Fruit fly (Drosophila melanogaster) whole organism, embryonic: ENCODE results near the gene TbCMF46.

Experiments used
- Adf1 ChIP-seq: fragments of 200-800 bp; sonication (Bioruptor generic); IDR thresholded peaks from 2 replicates; pipeline ENCODE4 v1.3.6; 2022; ENCODE audit warnings: missing biosample characterization, missing genetic modification characterization
- Awh ChIP-seq: fragments of 200-800 bp; sonication (Bioruptor generic); IDR thresholded peaks from 2 replicates; pipeline ENCODE4, ENCODE4 v1.3.6; 2022; ENCODE audit warnings: missing biosample characterization, missing genetic modification characterization
- Blimp-1 ChIP-seq: fragments of 200-800 bp; sonication (Bioruptor generic); optimal IDR thresholded peaks from 3 replicates; lab custom pipeline; 2018; ENCODE audit warnings: missing biosample characterization, missing genetic modification characterization, mild to moderate bottlenecking, moderate library complexity, missing genetic modification reagents
- CG10654 ChIP-seq: fragments of 200-800 bp; sonication (Bioruptor generic); optimal IDR thresholded peaks from 2 replicates; lab custom pipeline; 2016; ENCODE audit warnings: missing biosample characterization, missing genetic modification characterization
- CG10959 ChIP-seq: fragments of 200-800 bp; sonication (Bioruptor generic); IDR thresholded peaks from 2 replicates; pipeline ENCODE4 v1.3.6; 2022; ENCODE audit warnings: missing biosample characterization, missing genetic modification characterization
- CG11398 ChIP-seq: fragments of 200-800 bp; sonication (Bioruptor generic); optimal IDR thresholded peaks from 2 replicates; lab custom pipeline; 2016; ENCODE audit warnings: missing biosample characterization, missing genetic modification characterization
- CG12219 ChIP-seq: fragments of 200-800 bp; sonication (Bioruptor generic); optimal IDR thresholded peaks from 3 replicates; lab custom pipeline; 2018; ENCODE audit warnings: missing biosample characterization, mild to moderate bottlenecking, missing genetic modification characterization
- CG12236 ChIP-seq: fragments of 200-800 bp; sonication (Bioruptor generic); optimal IDR thresholded peaks from 2 replicates; lab custom pipeline; 2016; ENCODE audit warnings: missing biosample characterization, missing genetic modification characterization
- CG18619 ChIP-seq: fragments of 200-800 bp; sonication (Bioruptor generic); optimal IDR thresholded peaks from 3 replicates; lab custom pipeline; 2017; ENCODE audit warnings: missing biosample characterization, mild to moderate bottlenecking, missing genetic modification characterization
- CG3838 ChIP-seq: fragments of 200-800 bp; sonication (Bioruptor generic); optimal IDR thresholded peaks from 3 replicates; lab custom pipeline; 2016; ENCODE audit warnings: missing biosample characterization, missing genetic modification characterization
- CG42726 ChIP-seq: fragments of 200-800 bp; sonication (Bioruptor generic); IDR thresholded peaks from 2 replicates; pipeline ENCODE4 v1.3.6; 2022; ENCODE audit warnings: missing biosample characterization, missing genetic modification characterization; ENCODE audit not compliant: partially characterized antibody
- CG4328 ChIP-seq: fragments of 200-800 bp; sonication (Bioruptor generic); optimal IDR thresholded peaks from 3 replicates; lab custom pipeline; 2017; ENCODE audit warnings: missing biosample characterization, missing genetic modification reagents, missing genetic modification characterization
- CG4360 ChIP-seq: fragments of 200-800 bp; sonication (Bioruptor generic); IDR thresholded peaks from 2 replicates; pipeline ENCODE4 v1.3.6; 2022; ENCODE audit warnings: missing biosample characterization, missing genetic modification characterization
- CG43689 ChIP-seq: fragments of 200-800 bp; sonication (Bioruptor generic); IDR thresholded peaks from 2 replicates; pipeline ENCODE4 v1.3.6; 2022; ENCODE audit warnings: missing biosample characterization, missing genetic modification characterization
- CG5245 ChIP-seq: fragments of 200-800 bp; sonication (Bioruptor generic); optimal IDR thresholded peaks from 3 replicates; lab custom pipeline; 2016; ENCODE audit warnings: missing biosample characterization, missing genetic modification characterization
- CG6765 ChIP-seq: fragments of 200-800 bp; sonication (Bioruptor generic); optimal IDR thresholded peaks from 3 replicates; lab custom pipeline; 2017; ENCODE audit warnings: missing biosample characterization, mild to moderate bottlenecking, missing genetic modification characterization
- CG7357 ChIP-seq: fragments of 200-800 bp; sonication (Bioruptor generic); IDR thresholded peaks from 3 replicates; pipeline ENCODE4 v1.3.6; 2022; ENCODE audit warnings: missing biosample characterization, missing genetic modification characterization
- CG7556 ChIP-seq: fragments of 200-800 bp; sonication (Bioruptor generic); optimal IDR thresholded peaks from 2 replicates; lab custom pipeline; 2017; ENCODE audit warnings: missing biosample characterization, mild to moderate bottlenecking, missing genetic modification characterization
- CG9437 ChIP-seq: fragments of 200-800 bp; sonication (Bioruptor generic); optimal IDR thresholded peaks from 2 replicates; lab custom pipeline; 2018; ENCODE audit warnings: missing biosample characterization, mild to moderate bottlenecking, missing genetic modification characterization
- CG9876 ChIP-seq: fragments of 200-800 bp; sonication (Bioruptor generic); optimal IDR thresholded peaks from 2 replicates; lab custom pipeline; 2016; ENCODE audit warnings: missing biosample characterization, missing genetic modification characterization
- Dbx ChIP-seq: fragments of 200-800 bp; sonication (Bioruptor generic); IDR thresholded peaks from 3 replicates; pipeline ENCODE4 v1.3.6; 2022; ENCODE audit warnings: missing biosample characterization, missing genetic modification characterization
- Deaf1 ChIP-seq: fragments of 200-800 bp; optimal IDR thresholded peaks from 3 replicates; lab custom pipeline; 2019; ENCODE audit warnings: missing biosample characterization, mild to moderate bottlenecking, missing genetic modification characterization, moderate library complexity
- Dip3 ChIP-seq: fragments of 200-800 bp; sonication (Bioruptor generic); optimal IDR thresholded peaks from 3 replicates; lab custom pipeline; 2016; ENCODE audit warnings: missing biosample characterization, missing genetic modification characterization
- Doc2 ChIP-seq: fragments of 200-800 bp; sonication (Bioruptor generic); IDR thresholded peaks from 2 replicates; pipeline ENCODE4 v1.3.6; 2022; ENCODE audit warnings: missing biosample characterization, missing genetic modification characterization
- Dp ChIP-seq: fragments of 200-800 bp; sonication (Bioruptor generic); optimal IDR thresholded peaks from 2 replicates; lab custom pipeline; 2018; ENCODE audit warnings: missing biosample characterization, mild to moderate bottlenecking, missing genetic modification characterization, moderate library complexity
- Hey ChIP-seq: fragments of 200-800 bp; sonication (Bioruptor generic); optimal IDR thresholded peaks from 3 replicates; lab custom pipeline; 2018; ENCODE audit warnings: missing biosample characterization, mild to moderate bottlenecking, missing genetic modification characterization
- Meics ChIP-seq: fragments of 200-800 bp; sonication (Bioruptor generic); optimal IDR thresholded peaks from 2 replicates; lab custom pipeline; 2017; ENCODE audit warnings: missing biosample characterization, mild to moderate bottlenecking, missing genetic modification characterization
- Mrtf ChIP-seq: fragments of 200-800 bp; sonication (Bioruptor generic); IDR thresholded peaks from 3 replicates; pipeline ENCODE4 v1.3.6; 2022; ENCODE audit warnings: missing biosample characterization, missing genetic modification characterization
- Nf-YC ChIP-seq: fragments of 200-800 bp; optimal IDR thresholded peaks from 3 replicates; lab custom pipeline; 2019; ENCODE audit warnings: missing biosample characterization, mild to moderate bottlenecking, missing genetic modification characterization, moderate library complexity
- NfI ChIP-seq: fragments of 200-800 bp; sonication (Bioruptor generic); optimal IDR thresholded peaks from 3 replicates; lab custom pipeline; 2018; ENCODE audit warnings: missing biosample characterization, mild to moderate bottlenecking, missing genetic modification characterization, moderate library complexity
- Pdp1 ChIP-seq, 2 experiments: fragments of 200-800 bp; sonication (Bioruptor generic); optimal IDR thresholded peaks; 3 replicates each; lab custom pipeline; 2016; ENCODE audit warnings: missing biosample characterization in 2 of 2, missing genetic modification characterization in 2 of 2, mild to moderate bottlenecking in 1 of 2, moderate library complexity in 1 of 2
- Sin3A ChIP-seq: fragments of >200 bp; optimal IDR thresholded peaks from 2 replicates; lab custom pipeline; 2018
- TFAM ChIP-seq: fragments of 200-800 bp; sonication (Bioruptor generic); optimal IDR thresholded peaks from 2 replicates; lab custom pipeline; 2017; ENCODE audit warnings: missing biosample characterization, missing genetic modification characterization, inconsistent platforms
- ash1 ChIP-seq: fragments of 200-800 bp; sonication (Bioruptor generic); optimal IDR thresholded peaks from 2 replicates; lab custom pipeline; 2018; ENCODE audit warnings: missing biosample characterization, mild to moderate bottlenecking, missing genetic modification characterization
- chn ChIP-seq: fragments of 200-800 bp; sonication (Bioruptor generic); optimal IDR thresholded peaks from 2 replicates; lab custom pipeline; 2016; ENCODE audit warnings: missing biosample characterization, missing genetic modification characterization
- cwo ChIP-seq: fragments of 200-800 bp; sonication (Bioruptor generic); optimal IDR thresholded peaks from 3 replicates; lab custom pipeline; 2017; ENCODE audit warnings: missing biosample characterization, missing genetic modification characterization, mild to moderate bottlenecking, moderate library complexity, missing genetic modification reagents
- danr ChIP-seq: fragments of 200-800 bp; sonication (Bioruptor generic); IDR thresholded peaks from 2 replicates; pipeline ENCODE4 v1.3.6; 2022; ENCODE audit warnings: missing biosample characterization, missing genetic modification characterization
- dpn ChIP-seq, 2 experiments: fragments of 200-800 bp; sonication (Bioruptor generic); optimal IDR thresholded peaks; 3 replicates each; lab custom pipeline; 2016; ENCODE audit warnings: missing biosample characterization in 2 of 2, missing genetic modification characterization in 2 of 2
- gce ChIP-seq: fragments of 200-800 bp; sonication (Bioruptor generic); IDR thresholded peaks from 3 replicates; pipeline ENCODE4 v1.3.6; 2022; ENCODE audit warnings: missing biosample characterization, missing genetic modification characterization
- gsb ChIP-seq: fragments of 200-800 bp; sonication (Bioruptor generic); IDR thresholded peaks from 2 replicates; pipeline ENCODE4 v1.3.6; 2022; ENCODE audit warnings: missing biosample characterization, missing genetic modification characterization
- hbn ChIP-seq: fragments of 200-800 bp; sonication (Bioruptor generic); IDR thresholded peaks from 2 replicates; pipeline ENCODE4 v1.3.6; 2022; ENCODE audit warnings: missing biosample characterization, missing genetic modification characterization; ENCODE audit not compliant: partially characterized antibody
- her ChIP-seq: fragments of 200-800 bp; sonication (Bioruptor generic); optimal IDR thresholded peaks from 2 replicates; lab custom pipeline; 2016; ENCODE audit warnings: missing biosample characterization, missing genetic modification characterization
- mam ChIP-seq: fragments of 200-800 bp; sonication (Bioruptor generic); optimal IDR thresholded peaks from 3 replicates; lab custom pipeline; 2016; ENCODE audit warnings: missing biosample characterization, missing genetic modification characterization
- org-1 ChIP-seq: fragments of 200-800 bp; sonication (Bioruptor generic); optimal IDR thresholded peaks from 2 replicates; lab custom pipeline; 2017; ENCODE audit warnings: missing biosample characterization, missing genetic modification characterization
- pan ChIP-seq, 4 experiments: fragments of >200 bp in 3 of 4; fragments of 200-800 bp in 1 of 4; sonication (Bioruptor generic) in 1 of 4; optimal IDR thresholded peaks in 3 of 4; IDR thresholded peaks in 1 of 4; 2 replicates each; pipeline versions ENCODE4 v1.3.6 to Lab custom; 2017 to 2022; ENCODE audit warnings: missing biosample characterization in 2 of 4, missing genetic modification characterization in 2 of 4, mixed read lengths in 1 of 4
- pb ChIP-seq: fragments of 200-800 bp; sonication (Bioruptor generic); optimal IDR thresholded peaks from 3 replicates; lab custom pipeline; 2016; ENCODE audit warnings: missing biosample characterization, missing genetic modification characterization
- pzg ChIP-seq: fragments of 200-800 bp; sonication (Bioruptor generic); optimal IDR thresholded peaks from 3 replicates; lab custom pipeline; 2018; ENCODE audit warnings: missing biosample characterization, mild to moderate bottlenecking, missing genetic modification characterization, moderate library complexity
- tap ChIP-seq: fragments of 200-800 bp; optimal IDR thresholded peaks from 3 replicates; lab custom pipeline; 2019; ENCODE audit warnings: missing biosample characterization, mild to moderate bottlenecking, missing genetic modification characterization, moderate library complexity
- zen2 ChIP-seq: fragments of 200-800 bp; sonication (Bioruptor generic); IDR thresholded peaks from 3 replicates; pipeline ENCODE4 v1.3.6; 2022; ENCODE audit warnings: missing biosample characterization, missing genetic modification characterization; ENCODE audit not compliant: partially characterized antibody

Gene TbCMF46

DNA sequence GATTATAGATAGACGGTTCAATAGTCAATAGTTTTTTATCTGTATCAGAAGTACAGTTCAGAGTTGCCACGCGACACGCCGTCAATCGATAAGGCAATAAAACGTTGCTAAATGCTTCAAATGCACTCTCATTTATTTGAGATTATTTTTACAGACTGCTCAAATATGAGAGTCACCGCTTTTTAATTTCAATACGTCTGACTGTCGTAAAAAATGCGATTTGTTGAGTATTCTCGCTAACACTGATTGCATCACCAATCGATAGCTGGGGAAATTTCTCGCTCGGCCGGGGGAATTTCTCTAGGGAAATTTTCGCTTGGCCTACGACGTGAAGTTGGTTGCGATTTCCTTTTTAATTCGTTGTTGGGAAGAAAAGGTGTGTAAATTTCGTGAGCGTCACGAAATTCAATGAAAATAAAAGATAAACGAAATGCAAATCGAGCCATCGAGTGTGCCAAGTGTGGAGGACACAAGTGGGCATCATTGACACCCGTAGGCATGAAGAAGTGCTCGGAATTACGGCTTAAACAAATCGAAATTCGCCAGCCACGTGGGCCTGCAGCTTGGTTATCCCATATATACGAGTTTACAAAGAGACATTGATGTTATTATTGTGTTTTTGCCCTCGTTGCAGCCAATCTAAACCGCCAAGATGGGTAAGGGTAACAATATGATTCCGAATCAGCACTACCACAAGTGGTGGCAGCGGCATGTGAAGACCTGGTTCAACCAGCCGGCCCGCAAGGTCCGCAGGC, 42.5 kb upstream of the TbCMF46 start, which contains the start of the genes Dref and RpL13 (continued):
- TF ChIP-seq CG5245 (GFP tag; lab: Kevin White, UChicago): peak; percentile 46
- peak; percentile 91 for TF ChIP-seq pb (GFP tag; lab: Kevin White, UChicago)
- peak; percentile 79 for TF ChIP-seq CG10654 (GFP tag; lab: Kevin White, UChicago)
- TF ChIP-seq pan (optimal IDR thresholded peaks at IDR 0.05; lab: Kevin White, UChicago): no peak
- TF ChIP-seq pan (GFP tag; optimal IDR thresholded peaks at IDR 0.05 in 1 of 2, IDR thresholded peaks at IDR 0.05 in 1 of 2): peak in 1 of 2 experiments; percentile 75
- peak; percentile 89 for TF ChIP-seq CG11398 (GFP tag; lab: Kevin White, UChicago)
- no peak for TF ChIP-seq gsb
- TF ChIP-seq CG3838: peak; percentile 71
- peak; percentile 50 for TF ChIP-seq Adf1 (GFP tag; lab: Robert Waterston, UW)
- peak; percentile 66 for TF ChIP-seq Blimp-1 (GFP tag; lab: Kevin White, UChicago)
- TF ChIP-seq Pdp1 (GFP tag; optimal IDR thresholded peaks at IDR 0.05; lab: Kevin White, UChicago): peak; percentile 79 to 99
- no peak for TF ChIP-seq Doc2
- peak; percentile 52; the same call in 1 of the 3 replicates for TF ChIP-seq Mrtf (GFP tag; lab: Robert Waterston, UW)
- peak; percentile 63 for TF ChIP-seq CG43689 (GFP tag; lab: Robert Waterston, UW)
- peak; percentile 86 for TF ChIP-seq CG12236 (GFP tag; lab: Kevin White, UChicago)
- TF ChIP-seq ash1 (GFP tag; lab: Kevin White, UChicago): peak; percentile 95
- peak; percentile 83 for TF ChIP-seq pzg (GFP tag; lab: Kevin White, UChicago)
- TF ChIP-seq CG7357 (GFP tag; lab: Robert Waterston, UW): 0 out of 3 replicates have a peak, but pooled peaks have one; percentile 41
- TF ChIP-seq her: peak; percentile 88
- TF ChIP-seq Sin3A (lab: Kevin White, UChicago): peak; percentile 83
- peak; percentile 91 for TF ChIP-seq org-1 (GFP tag; lab: Kevin White, UChicago)
- TF ChIP-seq mam (GFP tag; lab: Kevin White, UChicago): peak; percentile 84
- peak; percentile 73 for TF ChIP-seq Dp (GFP tag; lab: Kevin White, UChicago)
- no peak for TF ChIP-seq CG42726 (GFP tag; lab: Robert Waterston, UW)
- peak; percentile 83 for TF ChIP-seq Nf-YC (tag; lab: Kevin White, UChicago)
- peak; percentile 87 for TF ChIP-seq CG12219
- TF ChIP-seq CG9876 (GFP tag; lab: Kevin White, UChicago): peak; percentile 71
- peak; percentile 90 for TF ChIP-seq Hey (tag; lab: Kevin White, UChicago)
- peak; percentile 95 for TF ChIP-seq CG4328 (GFP tag; lab: Kevin White, UChicago)
- TF ChIP-seq Dbx (GFP tag; lab: Robert Waterston, UW): peak; percentile 77
- TF ChIP-seq cwo (GFP tag; lab: Kevin White, UChicago): peak; percentile 81
- TF ChIP-seq CG7556 (GFP tag; lab: Kevin White, UChicago): peak; percentile 84
- TF ChIP-seq danr (GFP tag; lab: Robert Waterston, UW): no peak
- TF ChIP-seq gce: peak; percentile 90
- peak; percentile 80 for TF ChIP-seq Dip3
- peak; percentile 41 for TF ChIP-seq TFAM (GFP tag; lab: Kevin White, UChicago)
- peak; percentile 64 to 88 for TF ChIP-seq dpn (GFP tag; optimal IDR thresholded peaks at IDR 0.05; lab: Kevin White, UChicago)
- no peak; the same call in 2 of the 3 replicates for TF ChIP-seq zen2 (GFP tag; lab: Robert Waterston, UW)
- peak; percentile 94 for TF ChIP-seq NfI (GFP tag; lab: Kevin White, UChicago)
- TF ChIP-seq tap: peak; percentile 79
- TF ChIP-seq CG4360 (GFP tag; lab: Robert Waterston, UW): 0 out of 2 replicates have a peak, but pooled peaks have one; percentile 28
- TF ChIP-seq Awh (GFP tag; lab: Robert Waterston, UW): peak; percentile 75
- peak; percentile 67 for TF ChIP-seq hbn
- TF ChIP-seq CG6765 (GFP tag; lab: Kevin White, UChicago): peak; percentile 98
- TF ChIP-seq CG18619 (GFP tag; lab: Kevin White, UChicago): peak; percentile 92
- TF ChIP-seq chn (GFP tag; lab: Kevin White, UChicago): peak; percentile 64
- TF ChIP-seq CG9437: peak; percentile 83
- peak; percentile 51; the same call in 1 of the 2 replicates for TF ChIP-seq CG10959
- TF ChIP-seq Deaf1 (tag; lab: Kevin White, UChicago): peak; percentile 64
- peak; percentile 94 for TF ChIP-seq Meics (GFP tag; lab: Kevin White, UChicago)
